Fruit fly (Drosophila melanogaster): ENCODE measurements around the gene mrn.

mrn gene

DNA sequence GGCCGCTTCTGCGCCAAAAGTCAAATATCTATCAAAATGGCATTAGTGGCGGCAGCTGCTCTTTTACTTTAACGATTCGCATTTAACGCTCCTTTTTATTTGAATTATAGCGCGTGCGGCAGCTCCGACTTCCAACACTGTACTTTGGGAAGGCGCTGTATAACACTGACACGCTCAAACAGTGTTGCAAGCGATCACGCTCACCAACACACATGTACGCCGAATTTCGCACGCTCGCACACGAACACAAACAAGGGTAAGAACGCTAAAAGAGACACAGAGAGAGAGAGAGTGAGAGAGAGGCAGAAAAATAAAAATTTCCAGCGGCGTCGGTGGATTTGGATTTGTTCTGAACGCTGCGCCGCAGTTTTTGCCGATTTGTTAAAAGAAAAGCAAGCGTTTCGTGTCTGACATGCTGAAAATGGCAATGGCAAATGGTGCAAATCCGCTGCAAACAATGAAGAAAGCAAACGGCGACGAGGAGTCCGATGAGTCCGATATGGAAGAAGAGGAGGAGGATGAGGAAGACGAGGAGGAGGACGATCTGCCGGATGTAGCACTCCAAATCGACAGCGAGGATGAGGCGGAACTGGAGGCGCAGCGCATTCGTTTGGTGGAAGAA, 39.4 kb upstream of the mrn start, which contains the start of gene Phs (continued):
- TF ChIP-seq CG1602 (GFP tag; optimal IDR thresholded peaks at IDR 0.05) = peak; percentile 60
- TF ChIP-seq CG11504 (tag; optimal IDR thresholded peaks at IDR 0.05) = peak; percentile 60
- TF ChIP-seq CG31441 (GFP tag; IDR thresholded peaks at IDR 0.05) = peak; percentile 46; the same call in 1 of the 2 replicates
- peak; percentile 68; the same call in 2 of the 3 replicates for TF ChIP-seq so (GFP tag; IDR thresholded peaks at IDR 0.05)
- peak; percentile 77 for TF ChIP-seq Mad (GFP tag; optimal IDR thresholded peaks at IDR 0.05)
- TF ChIP-seq CG31224 (GFP tag; IDR thresholded peaks at IDR 0.05) = no peak
- TF ChIP-seq prd (optimal IDR thresholded peaks at IDR 0.05) = no peak
- TF ChIP-seq prd (GFP tag; IDR thresholded peaks at IDR 0.05) = peak; percentile 78
- peak; percentile 77 for TF ChIP-seq CG18476 (GFP tag; optimal IDR thresholded peaks at IDR 0.05)
- peak; percentile 15; the same call in 1 of the 2 replicates for TF ChIP-seq aop (GFP tag; IDR thresholded peaks at IDR 0.05)
- TF ChIP-seq NfI (GFP tag; optimal IDR thresholded peaks at IDR 0.05) = peak; percentile 88
- TF ChIP-seq CkIIα-i1 (GFP tag; IDR thresholded peaks at IDR 0.05) = no peak
- peak; percentile 43; the same call in 1 of the 3 replicates for TF ChIP-seq CG11695 (GFP tag; IDR thresholded peaks at IDR 0.05)
- no peak for TF ChIP-seq crol (GFP tag; IDR thresholded peaks at IDR 0.05)
- peak; percentile 38 for TF ChIP-seq CG18262 (tag; optimal IDR thresholded peaks at IDR 0.05)
- TF ChIP-seq Dip3 (GFP tag; optimal IDR thresholded peaks at IDR 0.05) = peak; percentile 89
- peak; percentile 66 for TF ChIP-seq da (GFP tag; optimal IDR thresholded peaks at IDR 0.05)
- TF ChIP-seq Hand (GFP tag; optimal IDR thresholded peaks at IDR 0.05) = no peak
- TF ChIP-seq odd (GFP tag; optimal IDR thresholded peaks at IDR 0.05) = no peak
- peak; percentile 83 for TF ChIP-seq CG1603 (tag; optimal IDR thresholded peaks at IDR 0.05)
- TF ChIP-seq CG17186 (GFP tag; optimal IDR thresholded peaks at IDR 0.05) = peak; percentile 66
- peak; percentile 72 for TF ChIP-seq Mes4 (GFP tag; optimal IDR thresholded peaks at IDR 0.05)
- TF ChIP-seq twi (tag; optimal IDR thresholded peaks at IDR 0.05) = peak; percentile 48
- peak; percentile 79 for TF ChIP-seq Fer1 (GFP tag; optimal IDR thresholded peaks at IDR 0.05)
- no peak for TF ChIP-seq Abd-B (GFP tag; optimal IDR thresholded peaks at IDR 0.05)
- TF ChIP-seq CG2120 (GFP tag; optimal IDR thresholded peaks at IDR 0.05) = peak; percentile 93
- peak; percentile 54; the same call in 1 of the 2 replicates for TF ChIP-seq CG4730 (GFP tag; IDR thresholded peaks at IDR 0.05)
- TF ChIP-seq grau (tag; optimal IDR thresholded peaks at IDR 0.05) = peak; percentile 55
- TF ChIP-seq pum (GFP tag; optimal IDR thresholded peaks at IDR 0.05) = peak; percentile 89
- no peak for TF ChIP-seq esg (GFP tag; conservative IDR thresholded peaks at IDR 0.05)
- peak; percentile 63 for TF ChIP-seq sens-2 (GFP tag; IDR thresholded peaks at IDR 0.05)
- TF ChIP-seq Hmr (GFP tag; optimal IDR thresholded peaks at IDR 0.05) = peak; percentile 87
- TF ChIP-seq Bgb (GFP tag; IDR thresholded peaks at IDR 0.05; ENCODE audit: partially characterized antibody) = peak; percentile 65
- TF ChIP-seq shn (GFP tag; optimal IDR thresholded peaks at IDR 0.05) = peak; percentile 93
- TF ChIP-seq ems (GFP tag; optimal IDR thresholded peaks at IDR 0.05) = peak; percentile 80
- TF ChIP-seq Ptx1 (GFP tag; IDR thresholded peaks at IDR 0.05) = peak; percentile 70
- TF ChIP-seq p53 (GFP tag; optimal IDR thresholded peaks at IDR 0.05) = peak; percentile 71
- peak; percentile 44 for TF ChIP-seq CG9437 (GFP tag; optimal IDR thresholded peaks at IDR 0.05)
- peak; percentile 59 for TF ChIP-seq amos (GFP tag; IDR thresholded peaks at IDR 0.05; ENCODE audit: partially characterized antibody)
- TF ChIP-seq ato (GFP tag; IDR thresholded peaks at IDR 0.05; ENCODE audit: partially characterized antibody) = peak; percentile 44; the same call in 1 of the 2 replicates
- TF ChIP-seq crc (GFP tag; optimal IDR thresholded peaks at IDR 0.05) = peak; percentile 77
- TF ChIP-seq dmrt99B (tag; optimal IDR thresholded peaks at IDR 0.05) = peak; percentile 18
- TF ChIP-seq CG1024 (GFP tag; IDR thresholded peaks at IDR 0.05) = peak; percentile 70
- TF ChIP-seq Dref (GFP tag; IDR thresholded peaks at IDR 0.05) = peak; percentile 50
- TF ChIP-seq CG4820 (GFP tag; optimal IDR thresholded peaks at IDR 0.05) = peak; percentile 77
- TF ChIP-seq CG2129 (GFP tag; IDR thresholded peaks at IDR 0.05; ENCODE audit: partially characterized antibody) = no peak
- peak; percentile 69 for TF ChIP-seq CG7556 (GFP tag; optimal IDR thresholded peaks at IDR 0.05)
- TF ChIP-seq CG4328 (GFP tag; optimal IDR thresholded peaks at IDR 0.05) = peak; percentile 51
- peak; percentile 75 for TF ChIP-seq CG9817 (tag; optimal IDR thresholded peaks at IDR 0.05)
- peak; percentile 42; the same call in 1 of the 3 replicates for TF ChIP-seq z (GFP tag; IDR thresholded peaks at IDR 0.05)

Data from whole organism, embryonic.